Fruit fly (Drosophila melanogaster): ENCODE measurements around the gene CG13775.

The CG13775 gene

DNA sequence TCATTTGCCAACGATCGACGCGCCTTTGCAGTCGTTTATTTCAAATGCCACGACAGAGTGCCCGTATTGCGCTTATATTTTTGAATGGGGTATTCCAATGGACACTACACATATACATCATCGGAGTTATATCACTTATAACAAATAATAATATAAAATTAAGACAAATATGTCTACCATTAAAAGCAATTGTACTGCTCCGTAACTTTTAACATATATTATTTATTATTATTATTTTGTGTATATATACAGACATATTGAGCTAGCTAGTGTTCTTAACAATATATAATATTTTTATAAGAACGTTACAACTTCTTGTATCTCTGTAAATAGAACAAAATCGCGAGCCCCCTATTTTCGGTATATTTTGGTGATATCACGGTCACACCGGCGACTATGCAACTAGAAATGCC, 7.3 kb upstream of the CG13775 start, which contains the start of the genes sip2 and Coprox (continued):
- TF ChIP-seq CG11696 (GFP tag; IDR thresholded peaks at IDR 0.05) (no peak), HmgZ (tag; optimal IDR thresholded peaks at IDR 0.05) (peak; percentile 60)

DNA sequence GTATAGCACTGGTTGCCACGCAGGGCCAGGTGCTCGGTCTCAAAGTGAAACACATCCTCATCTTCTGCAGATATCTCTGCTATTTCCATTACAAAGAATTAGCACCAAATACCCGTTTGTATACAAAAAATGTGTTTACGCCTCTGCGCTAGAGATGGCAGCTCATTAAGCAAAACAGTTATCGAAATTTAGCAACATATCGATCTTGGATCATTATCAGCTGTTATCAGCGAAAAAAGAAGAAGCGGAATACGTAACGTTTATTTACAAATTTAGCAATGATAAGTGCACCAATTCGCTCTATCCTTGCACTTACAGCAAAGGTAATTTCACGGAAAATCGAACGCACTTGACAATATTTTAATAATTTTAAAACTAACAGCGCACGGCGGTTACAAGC, 3.4 kb upstream of the CG13775 start, which contains the start of the genes Atac1 and Hmgcl:
Gene Atac1, minus strand, starts transcription at position 164 of the 400 bp plus-strand sequence.
Gene Hmgcl, plus strand, starts transcription at position 213 of the 400 bp plus-strand sequence.
- TF ChIP-seq gro (GFP tag; optimal IDR thresholded peaks at IDR 0.05) (no peak), CG15073 (GFP tag; optimal IDR thresholded peaks at IDR 0.05) (no peak), CG17359 (tag; optimal IDR thresholded peaks at IDR 0.05) (no peak), croc (GFP tag; conservative IDR thresholded peaks at IDR 0.05) (no peak), ro (GFP tag; IDR thresholded peaks at IDR 0.05) (no peak), nerfin-2 (GFP tag; IDR thresholded peaks at IDR 0.05; ENCODE audit: partially characterized antibody) (no peak), HLH3B (GFP tag; IDR thresholded peaks at IDR 0.05) (no peak), Spps (tag; optimal IDR thresholded peaks at IDR 0.05) (no peak), ranshi (GFP tag; IDR thresholded peaks at IDR 0.05) (no peak), trem (tag; optimal IDR thresholded peaks at IDR 0.05) (no peak), row (GFP tag; IDR thresholded peaks at IDR 0.05) (peak; percentile 9; the same call in 1 of the 3 replicates), CG13775 (GFP tag; optimal IDR thresholded peaks at IDR 0.05) (peak; percentile 92), so (GFP tag; IDR thresholded peaks at IDR 0.05) (no peak), bigmax (GFP tag; optimal IDR thresholded peaks at IDR 0.05) (no peak), sna (GFP tag; IDR thresholded peaks at IDR 0.05; ENCODE audit: partially characterized antibody) (no peak), lilli (GFP tag; optimal IDR thresholded peaks at IDR 0.05) (no peak), z (GFP tag; IDR thresholded peaks at IDR 0.05) (no peak), unc-4 (GFP tag; IDR thresholded peaks at IDR 0.05; ENCODE audit: partially characterized antibody) (peak; percentile 46; the same call in 1 of the 2 replicates), otp (GFP tag; IDR thresholded peaks at IDR 0.05) (no peak), CG12236 (GFP tag; optimal IDR thresholded peaks at IDR 0.05) (no peak), CG7372 (GFP tag; IDR thresholded peaks at IDR 0.05) (no peak), shn (GFP tag; optimal IDR thresholded peaks at IDR 0.05) (no peak), CG8359 (GFP tag; optimal IDR thresholded peaks at IDR 0.05; ENCODE audit: borderline replicate concordance) (no peak), cas (GFP tag; IDR thresholded peaks at IDR 0.05) (no peak), Hr3 (GFP tag; optimal IDR thresholded peaks at IDR 0.05) (no peak), Usf (GFP tag; optimal IDR thresholded peaks at IDR 0.05) (no peak), Pdp1 (GFP tag; optimal IDR thresholded peaks at IDR 0.05) (peak in 1 of 2 experiments; percentile 87), CG33557 (GFP tag; optimal IDR thresholded peaks at IDR 0.05) (no peak), CG10321 (GFP tag; IDR thresholded peaks at IDR 0.05) (no peak), corto (GFP tag; optimal IDR thresholded peaks at IDR 0.05) (no peak), NC2α (GFP tag; optimal IDR thresholded peaks at IDR 0.05) (no peak), CG4282 (GFP tag; optimal IDR thresholded peaks at IDR 0.05) (no peak), cwo (GFP tag; optimal IDR thresholded peaks at IDR 0.05) (no peak), CG12942 (GFP tag; optimal IDR thresholded peaks at IDR 0.05) (no peak), CG14441 (GFP tag; IDR thresholded peaks at IDR 0.05) (no peak), sqz (GFP tag; optimal IDR thresholded peaks at IDR 0.05) (no peak), CkIIα-i1 (GFP tag; IDR thresholded peaks at IDR 0.05) (no peak), sim (GFP tag; IDR thresholded peaks at IDR 0.05) (no peak), sob (GFP tag; IDR thresholded peaks at IDR 0.05) (no peak), stwl (tag; optimal IDR thresholded peaks at IDR 0.05) (no peak), run (tag; optimal IDR thresholded peaks at IDR 0.05) (no peak), klu (GFP tag; IDR thresholded peaks at IDR 0.05) (no peak), gcm2 (GFP tag; optimal IDR thresholded peaks at IDR 0.05) (no peak), zen2 (GFP tag; IDR thresholded peaks at IDR 0.05; ENCODE audit: partially characterized antibody) (peak; percentile 35; the same call in 1 of the 3 replicates), Lpt (GFP tag; optimal IDR thresholded peaks at IDR 0.05) (no peak), CG7556 (GFP tag; optimal IDR thresholded peaks at IDR 0.05) (no peak), dm (GFP tag; optimal IDR thresholded peaks at IDR 0.05) (peak; percentile 17), Fer3 (tag; optimal IDR thresholded peaks at IDR 0.05) (no peak)

Measured in whole organism, embryonic.